Worm (Caenorhabditis elegans): ENCODE data around the gene sod-4.
A peak's percentile ranks its signal among the peaks of the same experiment; 100 is the strongest.

sod-4 gene

ce11 chrIII:9509764-9510370 lies 9.7 kb upstream of the sod-4 start (continued):
- TF ChIP-seq ets-4 (GFP tag; optimal IDR thresholded peaks at IDR 0.05) (no peak), chd-7 (tag; optimal IDR thresholded peaks at IDR 0.05) (peak; percentile 65), ZK185.1 (tag; optimal IDR thresholded peaks at IDR 0.05; ENCODE audit: poor library complexity, severe bottlenecking) (peak; percentile 10), ztf-22 (GFP tag; optimal IDR thresholded peaks at IDR 0.05) (no peak), snpc-4 (GFP tag; optimal IDR thresholded peaks at IDR 0.05) (no peak), snpc-4 (tag; optimal IDR thresholded peaks at IDR 0.05) (peak in 1 of 4 experiments; percentile 57), nfya-1 (tag; optimal IDR thresholded peaks at IDR 0.05; ENCODE audit: borderline replicate concordance, insufficient read depth) (no peak), K11D2.4 (GFP tag; IDR thresholded peaks at IDR 0.05) (no peak), dpl-1 (GFP tag; optimal IDR thresholded peaks at IDR 0.05) (no peak), attf-3 (GFP tag; conservative IDR thresholded peaks at IDR 0.05) (no peak), dox-1 (GFP tag; IDR thresholded peaks at IDR 0.05) (no peak), lin-54 (GFP tag; optimal IDR thresholded peaks at IDR 0.05) (no peak), lin-35 (GFP tag; optimal IDR thresholded peaks at IDR 0.05) (peak in 1 of 3 experiments; percentile 51), ama-1 (optimal IDR thresholded peaks at IDR 0.05) (peak; percentile 41), ama-1 (GFP tag; optimal IDR thresholded peaks at IDR 0.05) (peak in 1 of 2 experiments; percentile 21), F37B4.10 (GFP tag; IDR thresholded peaks at IDR 0.05) (0 out of 2 replicates have a peak, but pooled peaks have one; percentile 54), hmg-1.2 (GFP tag; IDR thresholded peaks at IDR 0.05) (peak; percentile 11), F23B12.7 (tag; optimal IDR thresholded peaks at IDR 0.05; ENCODE audit: insufficient read depth) (no peak), nhr-90 (tag; optimal IDR thresholded peaks at IDR 0.05) (no peak), F57C9.4 (tag; optimal IDR thresholded peaks at IDR 0.05) (no peak), ceh-27 (GFP tag; optimal IDR thresholded peaks at IDR 0.05) (peak; percentile 74), let-607 (tag; optimal IDR thresholded peaks at IDR 0.05) (peak in 1 of 2 experiments; percentile 17), madf-3 (GFP tag; IDR thresholded peaks at IDR 0.05) (0 out of 2 replicates have a peak, but pooled peaks have one; percentile 29), hsf-1 (GFP tag; IDR thresholded peaks at IDR 0.05) (peak; percentile 57; the same call in 1 of the 2 replicates), ceh-100 (GFP tag; IDR thresholded peaks at IDR 0.05) (0 out of 2 replicates have a peak, but pooled peaks have one; percentile 12), nhr-27 (tag; optimal IDR thresholded peaks at IDR 0.05) (peak; percentile 65), egl-18 (GFP tag; IDR thresholded peaks at IDR 0.05) (no peak), lin-26 (GFP tag; IDR thresholded peaks at IDR 0.05) (0 out of 2 replicates have a peak, but pooled peaks have one; percentile 21), gei-17 (GFP tag; optimal IDR thresholded peaks at IDR 0.05) (peak; percentile 24), nhr-80 (tag; optimal IDR thresholded peaks at IDR 0.05) (no peak), repo-1 (tag; optimal IDR thresholded peaks at IDR 0.05) (peak; percentile 90), attf-6 (GFP tag; IDR thresholded peaks at IDR 0.05) (no peak), sea-2 (GFP tag; IDR thresholded peaks at IDR 0.05) (no peak), Y53F4B.3 (GFP tag; IDR thresholded peaks at IDR 0.05) (no peak), madf-6 (GFP tag; IDR thresholded peaks at IDR 0.05) (peak; percentile 49), Y95B8A.8 (GFP tag; IDR thresholded peaks at IDR 0.05) (no peak), efl-1 (GFP tag; optimal IDR thresholded peaks at IDR 0.05) (no peak), B0019.2 (GFP tag; conservative IDR thresholded peaks at IDR 0.05) (0 out of 2 replicates have a peak, but pooled peaks have one; percentile 43), aptf-2 (GFP tag; conservative IDR thresholded peaks at IDR 0.05) (no peak), sdz-38 (tag; optimal IDR thresholded peaks at IDR 0.05) (no peak), pbrm-1 (GFP tag; IDR thresholded peaks at IDR 0.05) (peak; percentile 60; the same call in 1 of the 2 replicates), ekl-4 (GFP tag; IDR thresholded peaks at IDR 0.05) (no peak), somi-1 (GFP tag; optimal IDR thresholded peaks at IDR 0.05) (no peak), mes-4 (tag; optimal IDR thresholded peaks at IDR 0.05) (no peak), F57A8.1 (GFP tag; optimal IDR thresholded peaks at IDR 0.05) (no peak), ceh-40 (GFP tag; IDR thresholded peaks at IDR 0.05) (0 out of 2 replicates have a peak, but pooled peaks have one; percentile 9), zfh-2 (GFP tag; conservative IDR thresholded peaks at IDR 0.05) (no peak), Y67H2A.10 (GFP tag; conservative IDR thresholded peaks at IDR 0.05) (no peak)

All from whole organism, young adult.